Fruit fly (Drosophila melanogaster) whole organism, embryonic: ENCODE data around the gene Ice2.

ENCODE experiments used
- C15 ChIP-seq: fragments of 200-800 bp; sonication (Bioruptor generic); IDR thresholded peaks from 3 replicates; pipeline ENCODE4 v1.3.6; 2022; ENCODE audit warnings: missing biosample characterization, missing genetic modification characterization
- CG10147 ChIP-seq: fragments of 200-800 bp; sonication (Bioruptor generic); optimal IDR thresholded peaks from 2 replicates; lab custom pipeline; 2019; ENCODE audit warnings: missing biosample characterization, mild to moderate bottlenecking, missing genetic modification characterization, moderate library complexity
- CG10462 ChIP-seq: fragments of 200-800 bp; sonication (Bioruptor generic); optimal IDR thresholded peaks from 2 replicates; lab custom pipeline; 2016; ENCODE audit warnings: missing biosample characterization, missing genetic modification characterization
- CG10959 ChIP-seq: fragments of 200-800 bp; sonication (Bioruptor generic); IDR thresholded peaks from 2 replicates; pipeline ENCODE4 v1.3.6; 2022; ENCODE audit warnings: missing biosample characterization, missing genetic modification characterization
- CG11696 ChIP-seq: fragments of 200-800 bp; sonication (Bioruptor generic); IDR thresholded peaks from 2 replicates; pipeline ENCODE4 v1.3.6; 2022; ENCODE audit warnings: missing biosample characterization, missing genetic modification characterization
- CG12155 ChIP-seq: fragments of 200-800 bp; sonication (Bioruptor generic); optimal IDR thresholded peaks from 3 replicates; lab custom pipeline; 2016; ENCODE audit warnings: missing biosample characterization, missing genetic modification characterization
- CG12769 ChIP-seq: fragments of 200-800 bp; sonication (Bioruptor generic); optimal IDR thresholded peaks from 2 replicates; lab custom pipeline; 2019; ENCODE audit warnings: missing biosample characterization, mild to moderate bottlenecking, missing genetic modification characterization, moderate library complexity
- CG13287 ChIP-seq: fragments of 200-800 bp; sonication (Bioruptor generic); IDR thresholded peaks from 2 replicates; pipeline ENCODE4 v1.3.6; 2022; ENCODE audit warnings: missing biosample characterization, missing genetic modification characterization; ENCODE audit not compliant: partially characterized antibody
- CG13894 ChIP-seq: fragments of 200-800 bp; sonication (Bioruptor generic); optimal IDR thresholded peaks from 3 replicates; lab custom pipeline; 2018; ENCODE audit warnings: missing biosample characterization, mild to moderate bottlenecking, missing genetic modification characterization, moderate library complexity
- CG14014 ChIP-seq: fragments of 200-800 bp; sonication (Bioruptor generic); IDR thresholded peaks from 2 replicates; pipeline ENCODE4 v1.3.6; 2022; ENCODE audit warnings: missing biosample characterization, missing genetic modification characterization
- CG15514 ChIP-seq: fragments of 200-800 bp; sonication (Bioruptor generic); optimal IDR thresholded peaks from 3 replicates; lab custom pipeline; 2017; ENCODE audit warnings: missing biosample characterization, missing genetic modification characterization, mild to moderate bottlenecking, moderate library complexity, missing genetic modification reagents
- CG17802 ChIP-seq: fragments of 200-800 bp; sonication (Bioruptor generic); optimal IDR thresholded peaks from 2 replicates; lab custom pipeline; 2018; ENCODE audit warnings: missing biosample characterization, mild to moderate bottlenecking, missing genetic modification characterization, moderate library complexity
- CG2116 ChIP-seq: fragments of 200-800 bp; sonication (Bioruptor generic); optimal IDR thresholded peaks from 3 replicates; lab custom pipeline; 2018; ENCODE audit warnings: missing biosample characterization, mild to moderate bottlenecking, missing genetic modification characterization
- CG34224 ChIP-seq: fragments of 200-800 bp; sonication (Bioruptor generic); IDR thresholded peaks from 3 replicates; pipeline ENCODE4 v1.3.6; 2022; ENCODE audit warnings: missing biosample characterization, missing genetic modification characterization; ENCODE audit not compliant: partially characterized antibody
- CG4404 ChIP-seq: fragments of 200-800 bp; sonication (Bioruptor generic); IDR thresholded peaks from 2 replicates; pipeline ENCODE4 v1.3.6; 2022; ENCODE audit warnings: missing biosample characterization, missing genetic modification characterization
- CG8388 ChIP-seq: fragments of 200-800 bp; sonication (Bioruptor generic); optimal IDR thresholded peaks from 2 replicates; lab custom pipeline; 2019; ENCODE audit warnings: missing biosample characterization, mild to moderate bottlenecking, missing genetic modification characterization, moderate library complexity
- CTCF ChIP-seq: fragments of 200-800 bp; sonication (Bioruptor generic); optimal IDR thresholded peaks from 2 replicates; lab custom pipeline; 2017; ENCODE audit warnings: missing biosample characterization, mild to moderate bottlenecking, missing genetic modification characterization, moderate library complexity
- Dp ChIP-seq: fragments of 200-800 bp; sonication (Bioruptor generic); optimal IDR thresholded peaks from 2 replicates; lab custom pipeline; 2018; ENCODE audit warnings: missing biosample characterization, mild to moderate bottlenecking, missing genetic modification characterization, moderate library complexity
- E2f2 ChIP-seq: fragments of 200-800 bp; sonication (Bioruptor generic); IDR thresholded peaks from 2 replicates; pipeline ENCODE4 v1.3.6; 2022; ENCODE audit warnings: missing biosample characterization, missing genetic modification characterization
- Ets65A ChIP-seq: fragments of 200-800 bp; sonication (Bioruptor generic); peaks from one replicate; lab custom pipeline; 2016; ENCODE audit warnings: missing biosample characterization, missing genetic modification characterization
- Gug ChIP-seq: fragments of 200-800 bp; sonication (Bioruptor generic); IDR thresholded peaks from 4 replicates; pipeline ENCODE4 v1.3.6; 2022; ENCODE audit warnings: missing biosample characterization, missing genetic modification characterization
- Hr78 ChIP-seq, 2 experiments: fragments of 200-800 bp in 1 of 2; fragments of >200 bp in 1 of 2; sonication (Bioruptor generic) in 1 of 2; optimal IDR thresholded peaks; 2 replicates each; lab custom pipeline; 2017 to 2019; ENCODE audit warnings: missing biosample characterization in 2 of 2, missing genetic modification characterization in 2 of 2, mild to moderate bottlenecking in 1 of 2, moderate library complexity in 1 of 2
- NFAT ChIP-seq: fragments of 200-800 bp; sonication (Bioruptor generic); IDR thresholded peaks from 2 replicates; pipeline ENCODE4 v1.3.6; 2022; ENCODE audit warnings: missing biosample characterization, missing genetic modification characterization
- Scr ChIP-seq: fragments of 200-800 bp; sonication (Bioruptor generic); IDR thresholded peaks from 2 replicates; pipeline ENCODE4 v1.3.6; 2022; ENCODE audit warnings: missing biosample characterization, missing genetic modification characterization; ENCODE audit not compliant: partially characterized antibody
- Sry-δ ChIP-seq: fragments of 200-800 bp; sonication (Bioruptor generic); optimal IDR thresholded peaks from 2 replicates; lab custom pipeline; 2016; ENCODE audit warnings: missing biosample characterization, missing genetic modification characterization
- Vsx1 ChIP-seq: fragments of 200-800 bp; sonication (Bioruptor generic); optimal IDR thresholded peaks from 2 replicates; lab custom pipeline; 2017; ENCODE audit warnings: missing biosample characterization, mild to moderate bottlenecking, missing genetic modification characterization, missing genetic modification reagents
- YL-1 ChIP-seq: fragments of 200-800 bp; sonication (Bioruptor generic); optimal IDR thresholded peaks from 3 replicates; lab custom pipeline; 2017; ENCODE audit warnings: missing biosample characterization, mild to moderate bottlenecking, missing genetic modification characterization
- ab ChIP-seq: fragments of 200-800 bp; sonication (Bioruptor generic); optimal IDR thresholded peaks from 2 replicates; lab custom pipeline; 2016; ENCODE audit warnings: missing biosample characterization, missing genetic modification characterization
- ac ChIP-seq: fragments of 200-800 bp; sonication (Bioruptor generic); optimal IDR thresholded peaks from 3 replicates; lab custom pipeline; 2017; ENCODE audit warnings: missing biosample characterization, mild to moderate bottlenecking, missing genetic modification characterization
- aop ChIP-seq: fragments of 200-800 bp; sonication (Bioruptor generic); IDR thresholded peaks from 2 replicates; pipeline ENCODE4 v1.3.6; 2022; ENCODE audit warnings: missing biosample characterization, missing genetic modification characterization
- bbx ChIP-seq: fragments of 200-800 bp; sonication (Bioruptor generic); IDR thresholded peaks from 2 replicates; pipeline ENCODE4 v1.3.6; 2022; ENCODE audit warnings: missing biosample characterization, missing genetic modification characterization; ENCODE audit not compliant: partially characterized antibody
- cg ChIP-seq: fragments of 200-800 bp; sonication (Bioruptor generic); optimal IDR thresholded peaks from 3 replicates; lab custom pipeline; 2019; ENCODE audit warnings: missing biosample characterization, mild to moderate bottlenecking, missing genetic modification characterization, moderate library complexity
- crol ChIP-seq: fragments of 200-800 bp; sonication (Bioruptor generic); IDR thresholded peaks from 2 replicates; pipeline ENCODE4 v1.3.6; 2022; ENCODE audit warnings: missing biosample characterization, missing genetic modification characterization
- da ChIP-seq: fragments of 200-800 bp; sonication (Bioruptor generic); optimal IDR thresholded peaks from 2 replicates; lab custom pipeline; 2016; ENCODE audit warnings: missing biosample characterization, missing genetic modification characterization
- dimm ChIP-seq: fragments of 200-800 bp; sonication (Bioruptor generic); IDR thresholded peaks from 2 replicates; pipeline ENCODE4 v1.3.6; 2022; ENCODE audit warnings: missing biosample characterization, missing genetic modification characterization
- fd64A ChIP-seq: fragments of 200-800 bp; sonication (Bioruptor generic); optimal IDR thresholded peaks from 3 replicates; lab custom pipeline; 2018; ENCODE audit warnings: missing biosample characterization, mild to moderate bottlenecking, missing genetic modification characterization
- gcm2 ChIP-seq: fragments of 200-800 bp; sonication (Bioruptor generic); optimal IDR thresholded peaks from 2 replicates; lab custom pipeline; 2016; ENCODE audit warnings: missing biosample characterization, missing genetic modification characterization
- h ChIP-seq: fragments of >200 bp; optimal IDR thresholded peaks from 2 replicates; lab custom pipeline; 2017
- inv ChIP-seq: fragments of 200-800 bp; sonication (Bioruptor generic); IDR thresholded peaks from 2 replicates; pipeline ENCODE4 v1.3.6; 2022; ENCODE audit warnings: missing biosample characterization, missing genetic modification characterization; ENCODE audit not compliant: partially characterized antibody
- otp ChIP-seq: fragments of 200-800 bp; sonication (Bioruptor generic); IDR thresholded peaks from 3 replicates; pipeline ENCODE4, ENCODE4 v1.3.6; 2022; ENCODE audit warnings: missing biosample characterization, missing genetic modification characterization
- pb ChIP-seq: fragments of 200-800 bp; sonication (Bioruptor generic); optimal IDR thresholded peaks from 3 replicates; lab custom pipeline; 2016; ENCODE audit warnings: missing biosample characterization, missing genetic modification characterization
- phol ChIP-seq: fragments of 200-800 bp; sonication (Bioruptor generic); optimal IDR thresholded peaks from 3 replicates; lab custom pipeline; 2018; ENCODE audit warnings: missing biosample characterization, mild to moderate bottlenecking, missing genetic modification characterization, moderate library complexity
- schlank ChIP-seq: fragments of 200-800 bp; sonication (Bioruptor generic); optimal IDR thresholded peaks from 2 replicates; lab custom pipeline; 2018; ENCODE audit warnings: missing biosample characterization, mild to moderate bottlenecking, missing genetic modification characterization
- scrt ChIP-seq: fragments of 200-800 bp; sonication (Bioruptor generic); optimal IDR thresholded peaks from 2 replicates; lab custom pipeline; 2018; ENCODE audit warnings: missing biosample characterization, mild to moderate bottlenecking, missing genetic modification characterization, moderate library complexity
- seq ChIP-seq: fragments of 200-800 bp; sonication (Bioruptor generic); IDR thresholded peaks from 2 replicates; pipeline ENCODE4 v1.3.6; 2022; ENCODE audit warnings: missing biosample characterization, missing genetic modification characterization
- sim ChIP-seq: fragments of 200-800 bp; sonication (Bioruptor generic); IDR thresholded peaks from 2 replicates; pipeline ENCODE4 v1.3.6; 2022; ENCODE audit warnings: missing biosample characterization, missing genetic modification characterization
- sna ChIP-seq: fragments of 200-800 bp; sonication (Bioruptor generic); IDR thresholded peaks from 2 replicates; pipeline ENCODE4 v1.3.6; 2022; ENCODE audit warnings: missing biosample characterization, missing genetic modification characterization; ENCODE audit not compliant: partially characterized antibody
- stc ChIP-seq: fragments of 200-800 bp; sonication (Bioruptor generic); IDR thresholded peaks from 2 replicates; pipeline ENCODE4 v1.3.6; 2022; ENCODE audit warnings: missing biosample characterization, missing genetic modification characterization
- trh ChIP-seq: fragments of 200-800 bp; sonication (Bioruptor generic); optimal IDR thresholded peaks from 2 replicates; lab custom pipeline; 2016; ENCODE audit warnings: missing biosample characterization, missing genetic modification characterization
- tup ChIP-seq: fragments of 200-800 bp; sonication (Bioruptor generic); optimal IDR thresholded peaks from 2 replicates; lab custom pipeline; 2016; ENCODE audit warnings: missing biosample characterization, mild to moderate bottlenecking, missing genetic modification characterization, moderate library complexity
- unpg ChIP-seq: fragments of 200-800 bp; sonication (Bioruptor generic); optimal IDR thresholded peaks from 3 replicates; lab custom pipeline; 2018; ENCODE audit warnings: missing biosample characterization, mild to moderate bottlenecking, missing genetic modification characterization, moderate library complexity
- zen2 ChIP-seq: fragments of 200-800 bp; sonication (Bioruptor generic); IDR thresholded peaks from 3 replicates; pipeline ENCODE4 v1.3.6; 2022; ENCODE audit warnings: missing biosample characterization, missing genetic modification characterization; ENCODE audit not compliant: partially characterized antibody

Gene Ice2

dm6 chr3R:21130050-21130449 is at the start of gene Ice2 (continued):
- TF ChIP-seq Sry-δ (peak; percentile 49), otp (GFP tag; lab: Robert Waterston, UW) (no peak), bbx (GFP tag; lab: Robert Waterston, UW) (peak; percentile 38; the same call in 1 of the 2 replicates), CG15514 (peak; percentile 92), CTCF (GFP tag; lab: Kevin White, UChicago) (no peak), ab (GFP tag; lab: Kevin White, UChicago) (no peak), E2f2 (peak; percentile 96), Gug (GFP tag; lab: Robert Waterston, UW) (no peak), CG17802 (no peak), schlank (tag; lab: Kevin White, UChicago) (no peak), CG12155 (GFP tag; lab: Kevin White, UChicago) (no peak), CG12769 (no peak), C15 (no peak), trh (GFP tag; lab: Kevin White, UChicago) (no peak), seq (no peak), pb (GFP tag; lab: Kevin White, UChicago) (no peak), Ets65A (GFP tag; lab: Kevin White, UChicago) (no peak), Vsx1 (GFP tag; lab: Kevin White, UChicago) (no peak), Hr78 (GFP tag; optimal IDR thresholded peaks at IDR 0.05; lab: Kevin White, UChicago) (no peak), NFAT (GFP tag; lab: Robert Waterston, UW) (no peak), stc (no peak), YL-1 (GFP tag; lab: Kevin White, UChicago) (peak; percentile 14), CG2116 (GFP tag; lab: Kevin White, UChicago) (peak; percentile 67), da (GFP tag; lab: Kevin White, UChicago) (no peak), scrt (GFP tag; lab: Kevin White, UChicago) (no peak), CG34224 (GFP tag; lab: Robert Waterston, UW) (no peak), CG4404 (GFP tag; lab: Robert Waterston, UW) (no peak), sim (GFP tag; lab: Robert Waterston, UW) (no peak), fd64A (GFP tag; lab: Kevin White, UChicago) (no peak), CG13894 (tag; lab: Kevin White, UChicago) (no peak), CG14014 (GFP tag; lab: Robert Waterston, UW) (peak; percentile 33; the same call in 1 of the 2 replicates), unpg (GFP tag; lab: Kevin White, UChicago) (no peak), tup (GFP tag; lab: Kevin White, UChicago) (no peak), crol (no peak), Dp (peak; percentile 94), CG8388 (GFP tag; lab: Kevin White, UChicago) (no peak), h (lab: Kevin White, UChicago) (no peak), phol (tag; lab: Kevin White, UChicago) (peak; percentile 41), sna (GFP tag; lab: Robert Waterston, UW) (no peak), CG10147 (GFP tag; lab: Kevin White, UChicago) (no peak), CG10959 (GFP tag; lab: Robert Waterston, UW) (no peak), Scr (GFP tag; lab: Robert Waterston, UW) (peak; percentile 35), zen2 (GFP tag; lab: Robert Waterston, UW) (no peak), aop (GFP tag; lab: Robert Waterston, UW) (no peak), ac (GFP tag; lab: Kevin White, UChicago) (no peak), inv (GFP tag; lab: Robert Waterston, UW) (no peak), gcm2 (GFP tag; lab: Kevin White, UChicago) (no peak), dimm (GFP tag; lab: Robert Waterston, UW) (no peak), CG11696 (GFP tag; lab: Robert Waterston, UW) (no peak), cg (no peak), CG13287 (peak; percentile 66), CG10462 (GFP tag; lab: Kevin White, UChicago) (no peak)
